Worm (Caenorhabditis elegans) whole organism, late embryonic: ENCODE results near the gene T27C5.12.

Experiments used
- elt-2 ChIP-seq: sonication (generic microtip); optimal IDR thresholded peaks from 2 replicates; lab custom pipeline; 2016; ENCODE audit warnings: missing genetic modification reagents, missing genetic modification characterization, missing compliant biosample characterization
- fkh-10 ChIP-seq: fragments of 150-350 bp; optimal IDR thresholded peaks from 2 replicates; lab custom pipeline; 2014; ENCODE audit warnings: missing biosample characterization, missing genetic modification reagents, missing genetic modification characterization
- nfya-1 ChIP-seq: sonication (generic microtip); optimal IDR thresholded peaks from 2 replicates; lab custom pipeline; 2017; ENCODE audit warnings: missing genetic modification characterization, mild to moderate bottlenecking, missing compliant biosample characterization, antibody characterized with exemption, moderate library complexity
- pros-1 ChIP-seq: fragments of 150-350 bp; optimal IDR thresholded peaks from 2 replicates; lab custom pipeline; 2014; ENCODE audit warnings: missing biosample characterization, missing genetic modification reagents, missing genetic modification characterization
- rnt-1 ChIP-seq: sonication (generic microtip); optimal IDR thresholded peaks from 2 replicates; lab custom pipeline; 2016; ENCODE audit warnings: missing genetic modification characterization, missing compliant biosample characterization
- sox-4 ChIP-seq: sonication (generic microtip); optimal IDR thresholded peaks from 2 replicates; lab custom pipeline; 2017; ENCODE audit warnings: mild to moderate bottlenecking, missing genetic modification characterization, inconsistent platforms, missing compliant biosample characterization
- tbx-2 ChIP-seq: sonication (generic microtip); optimal IDR thresholded peaks from 2 replicates; lab custom pipeline; 2016; ENCODE audit warnings: missing genetic modification characterization, missing compliant biosample characterization

DNA sequence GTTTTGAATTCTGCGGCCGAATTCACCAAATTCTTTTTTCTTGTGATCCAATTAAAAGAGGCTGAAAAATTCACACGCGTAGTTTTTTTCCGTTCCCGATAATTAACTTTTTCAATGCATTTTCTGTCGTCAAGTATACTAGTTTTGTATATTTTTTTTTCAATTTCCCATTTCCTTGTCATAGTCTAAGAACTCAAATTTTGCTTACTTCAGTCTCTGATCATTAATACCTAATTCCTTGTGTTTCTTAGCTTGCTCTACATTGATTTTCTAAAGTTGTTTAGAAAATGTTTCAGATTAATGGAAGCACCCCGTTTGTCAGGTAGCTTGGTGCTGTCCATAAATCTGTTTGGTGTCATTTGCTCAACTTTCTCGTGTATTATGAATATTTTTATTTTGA is 15.9 kb downstream of the T27C5.12 start, which contains the start of gene srbc-27:
- no peak for TF ChIP-seq rnt-1 (tag; lab: Kevin White, UChicago)
- TF ChIP-seq nfya-1 (tag; lab: Kevin White, UChicago), result no peak
- no peak for TF ChIP-seq elt-2 (tag; lab: Kevin White, UChicago)
- no peak for TF ChIP-seq pros-1 (tag; lab: Kevin White, UChicago)
- TF ChIP-seq fkh-10 (GFP tag; lab: Kevin White, UChicago), result no peak
- TF ChIP-seq tbx-2 (tag; lab: Kevin White, UChicago), result no peak
- TF ChIP-seq sox-4 (tag; lab: Kevin White, UChicago), result no peak
